Fruit fly (Drosophila melanogaster): ENCODE measurements around the gene alpha-Man-Ib.

The alpha-Man-Ib gene

dm6 chr3R:29087926-29088487, 24.6 kb downstream of the alpha-Man-Ib start:
- TF ChIP-seq Ets98B (GFP tag; IDR thresholded peaks at IDR 0.05) (peak; percentile 26; the same call in 1 of the 2 replicates), CG32121 (GFP tag; IDR thresholded peaks at IDR 0.05) (no peak), Pif1A (GFP tag; optimal IDR thresholded peaks at IDR 0.05) (peak; percentile 20), CG34367 (tag; optimal IDR thresholded peaks at IDR 0.05) (no peak), gl (tag; optimal IDR thresholded peaks at IDR 0.05) (peak; percentile 25), rn (GFP tag; IDR thresholded peaks at IDR 0.05) (no peak), CG13204 (GFP tag; optimal IDR thresholded peaks at IDR 0.05) (peak; percentile 67), CG14655 (GFP tag; optimal IDR thresholded peaks at IDR 0.05) (no peak), CG4496 (GFP tag; IDR thresholded peaks at IDR 0.05) (peak; percentile 61; the same call in 2 of the 3 replicates), CG17806 (tag; optimal IDR thresholded peaks at IDR 0.05) (peak; percentile 7), CG12605 (GFP tag; IDR thresholded peaks at IDR 0.05) (peak; percentile 44; the same call in 1 of the 2 replicates), CG8159 (tag; optimal IDR thresholded peaks at IDR 0.05) (peak; percentile 13)

dm6 chr3R:29087302-29087782, 25.3 kb downstream of the alpha-Man-Ib start:
- TF ChIP-seq Snoo (tag; optimal IDR thresholded peaks at IDR 0.05) = no peak
- TF ChIP-seq CG32121 (GFP tag; IDR thresholded peaks at IDR 0.05) = no peak
- no peak for TF ChIP-seq CG9948 (tag; optimal IDR thresholded peaks at IDR 0.05)
- TF ChIP-seq rn (GFP tag; IDR thresholded peaks at IDR 0.05) = no peak
- TF ChIP-seq CG17806 (tag; optimal IDR thresholded peaks at IDR 0.05) = no peak
- TF ChIP-seq Pif1B (GFP tag; optimal IDR thresholded peaks at IDR 0.05) = no peak
- no peak for TF ChIP-seq fd96Ca (GFP tag; IDR thresholded peaks at IDR 0.05)

- TF ChIP-seq Pif1A (GFP tag; optimal IDR thresholded peaks at IDR 0.05) = no peak
- no peak for TF ChIP-seq EcR (GFP tag; optimal IDR thresholded peaks at IDR 0.05)
- no peak for TF ChIP-seq CG9948 (tag; optimal IDR thresholded peaks at IDR 0.05)
- TF ChIP-seq CG34367 (tag; optimal IDR thresholded peaks at IDR 0.05) = no peak
- no peak for TF ChIP-seq D1 (tag; optimal IDR thresholded peaks at IDR 0.05)
- TF ChIP-seq CG15710 (tag; optimal IDR thresholded peaks at IDR 0.05) = no peak
- TF ChIP-seq CG12605 (GFP tag; IDR thresholded peaks at IDR 0.05) = no peak
- TF ChIP-seq CG17806 (tag; optimal IDR thresholded peaks at IDR 0.05) = no peak
- TF ChIP-seq rn (GFP tag; IDR thresholded peaks at IDR 0.05) = no peak
- TF ChIP-seq Snoo (tag; optimal IDR thresholded peaks at IDR 0.05) = no peak
- TF ChIP-seq CG8159 (tag; optimal IDR thresholded peaks at IDR 0.05) = no peak
- no peak for TF ChIP-seq fd96Ca (GFP tag; IDR thresholded peaks at IDR 0.05)
- no peak for TF ChIP-seq CG32121 (GFP tag; IDR thresholded peaks at IDR 0.05)
- TF ChIP-seq Pif1B (GFP tag; optimal IDR thresholded peaks at IDR 0.05) = no peak
- no peak for TF ChIP-seq CG13204 (GFP tag; optimal IDR thresholded peaks at IDR 0.05)
- TF ChIP-seq CG10348 (GFP tag; IDR thresholded peaks at IDR 0.05) = no peak
- no peak for TF ChIP-seq Ets98B (GFP tag; IDR thresholded peaks at IDR 0.05)
- no peak for TF ChIP-seq CG14655 (GFP tag; optimal IDR thresholded peaks at IDR 0.05)
- no peak for TF ChIP-seq CG8301 (tag; optimal IDR thresholded peaks at IDR 0.05)
These were observed 25.7 kb downstream of the alpha-Man-Ib start for dm6 chr3R:29086896-29087295.

- no peak for TF ChIP-seq gl (tag; optimal IDR thresholded peaks at IDR 0.05)
- TF ChIP-seq fd96Ca (GFP tag; IDR thresholded peaks at IDR 0.05) = no peak
- no peak for TF ChIP-seq CG10348 (GFP tag; IDR thresholded peaks at IDR 0.05)
- no peak for TF ChIP-seq Ets98B (GFP tag; IDR thresholded peaks at IDR 0.05)
- peak; percentile 39 for TF ChIP-seq Pif1B (GFP tag; optimal IDR thresholded peaks at IDR 0.05)
- peak; percentile 45 for TF ChIP-seq CG9948 (tag; optimal IDR thresholded peaks at IDR 0.05)
- no peak for TF ChIP-seq CG13204 (GFP tag; optimal IDR thresholded peaks at IDR 0.05)
- no peak for TF ChIP-seq CG34367 (tag; optimal IDR thresholded peaks at IDR 0.05)
- no peak for TF ChIP-seq CG4496 (GFP tag; IDR thresholded peaks at IDR 0.05)
- peak; percentile 17; the same call in 1 of the 2 replicates for TF ChIP-seq CG12605 (GFP tag; IDR thresholded peaks at IDR 0.05)
- no peak for TF ChIP-seq CG32121 (GFP tag; IDR thresholded peaks at IDR 0.05)
- TF ChIP-seq CG15710 (tag; optimal IDR thresholded peaks at IDR 0.05) = peak; percentile 33
- TF ChIP-seq CG8301 (tag; optimal IDR thresholded peaks at IDR 0.05) = peak; percentile 28
- peak; percentile 50 for TF ChIP-seq CG17806 (tag; optimal IDR thresholded peaks at IDR 0.05)
- TF ChIP-seq rn (GFP tag; IDR thresholded peaks at IDR 0.05) = no peak
- no peak for TF ChIP-seq D1 (tag; optimal IDR thresholded peaks at IDR 0.05)
- peak; percentile 24 for TF ChIP-seq Pif1A (GFP tag; optimal IDR thresholded peaks at IDR 0.05)
- TF ChIP-seq CG8159 (tag; optimal IDR thresholded peaks at IDR 0.05) = peak; percentile 58
- peak; percentile 29 for TF ChIP-seq CG14655 (GFP tag; optimal IDR thresholded peaks at IDR 0.05)
- peak; percentile 31 for TF ChIP-seq EcR (GFP tag; optimal IDR thresholded peaks at IDR 0.05)
- no peak for TF ChIP-seq Snoo (tag; optimal IDR thresholded peaks at IDR 0.05)
These were observed 28.9 kb downstream of the alpha-Man-Ib start for dm6 chr3R:29083459-29084457.

- TF ChIP-seq CG15710 (tag; optimal IDR thresholded peaks at IDR 0.05) = peak; percentile 6
- no peak for TF ChIP-seq rn (GFP tag; IDR thresholded peaks at IDR 0.05)
- TF ChIP-seq CG8159 (tag; optimal IDR thresholded peaks at IDR 0.05) = peak; percentile 11
- TF ChIP-seq CG14655 (GFP tag; optimal IDR thresholded peaks at IDR 0.05) = peak; percentile 10
These were observed 29.9 kb downstream of the alpha-Man-Ib start for dm6 chr3R:29082511-29083296.

All from whole organism, pupa.